Worm (Caenorhabditis elegans) whole organism, late embryonic: ENCODE measurements around the gene acs-21.

ENCODE experiments used
- ama-1 ChIP-seq: fragments of 150-350 bp; optimal IDR thresholded peaks from 2 replicates; lab custom pipeline; 2014
- pha-4 ChIP-seq: fragments of 150-350 bp; optimal IDR thresholded peaks from 2 replicates; lab custom pipeline; 2018; ENCODE audit warnings: missing biosample characterization, missing genetic modification reagents, missing genetic modification characterization
- syd-9 ChIP-seq: sonication (generic microtip); optimal IDR thresholded peaks from 2 replicates; lab custom pipeline; 2016; ENCODE audit warnings: mild to moderate bottlenecking, missing genetic modification characterization, moderate library complexity, missing compliant biosample characterization
- unc-86 ChIP-seq: sonication (generic microtip); optimal IDR thresholded peaks from 2 replicates; lab custom pipeline; 2016; ENCODE audit warnings: missing genetic modification characterization, missing compliant biosample characterization

DNA sequence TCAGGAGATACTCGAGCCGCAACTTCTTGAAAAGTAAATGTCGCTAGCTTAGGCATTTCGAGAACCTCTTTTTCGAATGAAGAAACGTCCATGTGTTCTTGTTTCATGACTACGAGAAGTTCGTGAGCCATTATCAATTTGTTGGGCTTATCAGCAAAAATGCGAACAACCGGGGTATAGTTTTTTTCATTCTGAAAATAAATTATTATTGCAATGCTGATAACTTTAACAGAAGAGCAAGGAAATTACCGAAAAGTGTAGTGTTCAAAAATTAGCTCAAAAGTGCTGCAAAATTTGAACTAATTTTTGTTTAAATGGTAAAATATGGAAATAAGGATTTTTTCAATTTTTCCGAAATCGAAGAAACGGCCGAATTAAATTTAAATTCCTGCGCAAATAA lies 23.3 kb downstream of the acs-21 start:
- TF ChIP-seq unc-86 (tag; lab: Kevin White, UChicago) (no peak), pha-4 (tag; lab: Kevin White, UChicago) (no peak), ama-1 (lab: Kevin White, UChicago) (no peak), syd-9 (no peak)
